Worm (Caenorhabditis elegans) whole organism, L4 larva: Measurements from ENCODE around the gene Y81G3A.2.

Experiments
- ama-1 ChIP-seq: fragments of 150-350 bp; optimal IDR thresholded peaks from 2 replicates; lab custom pipeline; 2014; ENCODE audit warnings: inconsistent platforms, mixed read lengths
- ceh-82 ChIP-seq: sonication (generic microtip); optimal IDR thresholded peaks from 2 replicates; lab custom pipeline; 2017; ENCODE audit warnings: missing biosample characterization, missing genetic modification characterization
- fkh-10 ChIP-seq: fragments of 150-350 bp; optimal IDR thresholded peaks from 2 replicates; lab custom pipeline; 2014; ENCODE audit warnings: missing biosample characterization, missing genetic modification reagents, missing genetic modification characterization
- hmg-1.1 ChIP-seq: fragments of 200-800 bp; sonication (Bioruptor generic); IDR thresholded peaks from 2 replicates; pipeline ENCODE4 v1.3.6; 2022; ENCODE audit warnings: missing genetic modification reagents, missing genetic modification characterization, missing compliant biosample characterization
- nhr-42 ChIP-seq: fragments of 200-800 bp; sonication (Bioruptor generic); IDR thresholded peaks from 2 replicates; pipeline ENCODE4 v1.3.6; 2022; ENCODE audit warnings: missing genetic modification characterization, missing compliant biosample characterization
- nhr-76 ChIP-seq: fragments of 150-350 bp; optimal IDR thresholded peaks from 2 replicates; lab custom pipeline; 2014; ENCODE audit warnings: missing biosample characterization, missing genetic modification characterization
- zip-11 ChIP-seq: fragments of 200-800 bp; sonication (Bioruptor generic); IDR thresholded peaks from 2 replicates; pipeline ENCODE4 v1.3.6; 2022; ENCODE audit warnings: missing genetic modification characterization, missing compliant biosample characterization

DNA sequence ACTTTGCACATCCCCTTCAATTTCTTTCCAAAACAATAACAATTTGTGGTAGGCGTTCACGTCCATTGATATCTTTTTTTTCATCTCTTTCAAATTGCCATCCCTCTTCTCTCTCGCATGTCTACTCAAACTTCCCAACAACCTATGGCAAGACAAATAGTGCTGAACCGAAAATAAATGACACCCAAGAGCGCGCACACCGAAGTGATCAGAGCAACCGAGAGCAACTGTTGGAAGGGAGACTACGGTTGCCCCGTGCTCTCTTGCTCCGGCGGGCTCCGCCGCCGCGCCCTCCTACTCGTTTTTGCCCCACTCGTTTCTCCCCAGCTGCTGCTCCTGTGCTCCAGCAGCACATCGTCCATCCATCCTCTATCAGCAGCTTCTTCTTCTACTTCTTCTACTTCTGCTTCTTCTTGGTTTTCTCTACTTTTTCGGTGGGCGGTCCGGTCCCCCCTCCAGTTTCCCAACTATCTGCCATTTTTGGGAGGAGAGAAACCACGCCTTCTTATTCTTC, 13.9 kb upstream of the Y81G3A.2 start:
- TF ChIP-seq ceh-82 (tag; lab: Kevin White, UChicago), result no peak
- no peak for TF ChIP-seq ama-1
- no peak for TF ChIP-seq nhr-76 (tag; lab: Kevin White, UChicago)
- no peak for TF ChIP-seq hmg-1.1 (GFP tag; lab: Robert Waterston, UW)
- TF ChIP-seq nhr-42 (GFP tag; lab: Robert Waterston, UW), result no peak
- no peak for TF ChIP-seq fkh-10 (GFP tag; lab: Kevin White, UChicago)
- TF ChIP-seq zip-11 (GFP tag; lab: Robert Waterston, UW), result no peak
